Worm (Caenorhabditis elegans): Measurements from ENCODE around the gene C30H6.5.

- TF ChIP-seq egl-27 (tag; optimal IDR thresholded peaks at IDR 0.05), result no peak
- TF ChIP-seq nhr-12 (tag; optimal IDR thresholded peaks at IDR 0.05), result no peak
- no peak for TF ChIP-seq aly-2 (tag; optimal IDR thresholded peaks at IDR 0.05)
- TF ChIP-seq unc-62 (GFP tag; optimal IDR thresholded peaks at IDR 0.05), result no peak
- no peak for TF ChIP-seq R02D3.7 (tag; optimal IDR thresholded peaks at IDR 0.05)
Measured at ce11 chrIV:17382029-17382428, 10.5 kb downstream of the C30H6.5 start, which contains the start of gene C30H6.8.
